Fruit fly (Drosophila melanogaster): ENCODE data around the gene Lsd-2.

Lsd-2 gene

DNA sequence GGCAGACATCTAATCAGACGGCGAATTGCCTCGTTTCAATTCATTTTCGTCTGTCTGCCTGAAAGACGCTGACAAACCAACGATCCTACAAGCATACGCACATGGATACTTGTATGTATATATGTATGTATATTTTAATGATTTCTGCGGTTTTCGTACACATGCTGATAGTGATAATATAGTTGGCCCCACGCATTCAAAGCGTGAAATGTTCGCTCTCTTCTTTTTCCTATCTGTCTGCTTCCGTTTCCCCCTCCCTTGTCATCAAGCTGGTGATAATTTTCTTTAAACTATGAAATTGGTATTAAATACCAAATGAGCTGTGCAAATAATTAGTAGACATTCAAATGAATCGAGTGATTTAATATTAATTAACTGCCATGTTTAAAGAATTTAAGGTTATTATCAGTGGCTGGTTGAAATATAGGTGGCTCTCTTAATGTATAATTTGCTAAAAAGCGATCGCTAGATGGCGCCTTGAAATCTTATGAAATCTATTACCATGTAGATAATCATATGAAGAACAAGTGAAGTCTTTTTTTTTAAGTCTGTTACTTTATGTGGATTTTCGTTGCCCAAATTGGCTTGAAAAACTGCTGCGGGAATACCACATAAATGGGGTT is 4.9 kb upstream of the Lsd-2 start, which contains the start of gene CG33177 (continued):
- TF ChIP-seq CG2120 (GFP tag; optimal IDR thresholded peaks at IDR 0.05): peak; percentile 27
- TF ChIP-seq onecut (GFP tag; IDR thresholded peaks at IDR 0.05): no peak
- no peak for TF ChIP-seq CG15479 (GFP tag; optimal IDR thresholded peaks at IDR 0.05)
- no peak for TF ChIP-seq zf30C (GFP tag; optimal IDR thresholded peaks at IDR 0.05)
- no peak for TF ChIP-seq tx (GFP tag; optimal IDR thresholded peaks at IDR 0.05)
- no peak for TF ChIP-seq zen2 (GFP tag; IDR thresholded peaks at IDR 0.05; ENCODE audit: partially characterized antibody)
- peak; percentile 58 for TF ChIP-seq CG10979 (tag; optimal IDR thresholded peaks at IDR 0.05)
- no peak for TF ChIP-seq CG11723 (GFP tag; optimal IDR thresholded peaks at IDR 0.05)
- TF ChIP-seq Neu2 (GFP tag; optimal IDR thresholded peaks at IDR 0.05; ENCODE audit: borderline replicate concordance): no peak
- TF ChIP-seq CG9817 (tag; optimal IDR thresholded peaks at IDR 0.05): peak; percentile 41
- no peak for TF ChIP-seq eyg (GFP tag; optimal IDR thresholded peaks at IDR 0.05)
- no peak for TF ChIP-seq tio (GFP tag; optimal IDR thresholded peaks at IDR 0.05)
- peak; percentile 16 for TF ChIP-seq Hsf (GFP tag; optimal IDR thresholded peaks at IDR 0.05)
- no peak for TF ChIP-seq CG18599 (GFP tag; optimal IDR thresholded peaks at IDR 0.05)
- 0 out of 2 replicates have a peak, but pooled peaks have one; percentile 9 for TF ChIP-seq Bgb (GFP tag; IDR thresholded peaks at IDR 0.05; ENCODE audit: partially characterized antibody)
- TF ChIP-seq bab2 (GFP tag; optimal IDR thresholded peaks at IDR 0.05): no peak
- TF ChIP-seq BtbVII (GFP tag; optimal IDR thresholded peaks at IDR 0.05): no peak
- no peak for TF ChIP-seq org-1 (GFP tag; optimal IDR thresholded peaks at IDR 0.05)
- peak; percentile 32 for TF ChIP-seq CG15696 (tag; optimal IDR thresholded peaks at IDR 0.05)
- no peak for TF ChIP-seq ttk (GFP tag; IDR thresholded peaks at IDR 0.05)
- no peak for TF ChIP-seq CG33213 (GFP tag; optimal IDR thresholded peaks at IDR 0.05)
- no peak for TF ChIP-seq mam (GFP tag; optimal IDR thresholded peaks at IDR 0.05)
- no peak for TF ChIP-seq CG1602 (GFP tag; optimal IDR thresholded peaks at IDR 0.05)
- TF ChIP-seq ara (GFP tag; IDR thresholded peaks at IDR 0.05): no peak
- TF ChIP-seq Dek (tag; optimal IDR thresholded peaks at IDR 0.05): peak; percentile 23
- TF ChIP-seq CG12942 (GFP tag; optimal IDR thresholded peaks at IDR 0.05): no peak
- TF ChIP-seq bcd (GFP tag; optimal IDR thresholded peaks at IDR 0.05): no peak
- TF ChIP-seq kni (GFP tag; optimal IDR thresholded peaks at IDR 0.05): no peak
- peak; percentile 77 for TF ChIP-seq Med (GFP tag)
- peak; percentile 3 for TF ChIP-seq pita (GFP tag; optimal IDR thresholded peaks at IDR 0.05)
- peak; percentile 44 for TF ChIP-seq lab (GFP tag; optimal IDR thresholded peaks at IDR 0.05)
- TF ChIP-seq B-H1 (GFP tag; IDR thresholded peaks at IDR 0.05): no peak
- TF ChIP-seq crp (GFP tag; optimal IDR thresholded peaks at IDR 0.05): no peak
- peak; percentile 35 for TF ChIP-seq PHDP (tag; optimal IDR thresholded peaks at IDR 0.05)
- no peak for TF ChIP-seq ssp (GFP tag; IDR thresholded peaks at IDR 0.05)
- TF ChIP-seq CG11085 (GFP tag; IDR thresholded peaks at IDR 0.05): no peak
- TF ChIP-seq D19A (tag; optimal IDR thresholded peaks at IDR 0.05): no peak
- TF ChIP-seq dimm (GFP tag; IDR thresholded peaks at IDR 0.05): no peak
- TF ChIP-seq lbe (GFP tag; optimal IDR thresholded peaks at IDR 0.05): no peak
- TF ChIP-seq twi (tag; optimal IDR thresholded peaks at IDR 0.05): no peak
- TF ChIP-seq Jarid2 (GFP tag; optimal IDR thresholded peaks at IDR 0.05): no peak
- TF ChIP-seq CG12744 (GFP tag; optimal IDR thresholded peaks at IDR 0.05): no peak
- TF ChIP-seq CG10959 (GFP tag; IDR thresholded peaks at IDR 0.05): no peak
- TF ChIP-seq trem (tag; optimal IDR thresholded peaks at IDR 0.05): no peak
- TF ChIP-seq grau (tag; optimal IDR thresholded peaks at IDR 0.05): peak; percentile 29
- TF ChIP-seq vnd (GFP tag; IDR thresholded peaks at IDR 0.05; ENCODE audit: partially characterized antibody): no peak
- TF ChIP-seq CG33557 (GFP tag; optimal IDR thresholded peaks at IDR 0.05): no peak
- no peak for TF ChIP-seq E2f1 (GFP tag; IDR thresholded peaks at IDR 0.05)
- TF ChIP-seq Six4 (GFP tag; optimal IDR thresholded peaks at IDR 0.05): no peak
- no peak for TF ChIP-seq CG10274 (GFP tag; optimal IDR thresholded peaks at IDR 0.05)
